Fruit fly (Drosophila melanogaster): ENCODE data around the gene fws.

DNA sequence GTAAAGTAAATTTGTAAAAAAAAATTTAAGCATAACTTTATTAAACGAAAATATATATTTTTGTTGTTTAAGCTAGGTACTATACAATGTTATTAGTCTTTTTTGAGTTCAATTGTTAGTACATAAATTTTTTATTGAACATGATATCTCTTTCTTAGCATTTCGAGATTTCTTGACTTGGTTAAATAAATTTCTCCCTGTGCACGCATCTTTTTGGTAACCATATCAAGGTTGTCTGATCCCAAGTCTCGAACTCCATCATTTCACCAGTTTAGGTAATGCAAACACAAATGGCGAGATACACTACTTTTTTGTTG, 49.5 kb downstream of the fws start:
- TF ChIP-seq mam (GFP tag; optimal IDR thresholded peaks at IDR 0.05) (no peak), CG11456 (GFP tag; IDR thresholded peaks at IDR 0.05) (no peak), CG17361 (GFP tag; IDR thresholded peaks at IDR 0.05) (no peak), CkIIα-i1 (GFP tag; IDR thresholded peaks at IDR 0.05) (no peak), lola (GFP tag; optimal IDR thresholded peaks at IDR 0.05) (no peak), pfk (GFP tag; optimal IDR thresholded peaks at IDR 0.05) (no peak), CG7963 (GFP tag; IDR thresholded peaks at IDR 0.05; ENCODE audit: partially characterized antibody) (no peak), CG11398 (GFP tag; optimal IDR thresholded peaks at IDR 0.05) (no peak), zfh1 (GFP tag; IDR thresholded peaks at IDR 0.05) (no peak)

Data from whole organism, embryonic.